Worm (Caenorhabditis elegans): ENCODE measurements around the gene C16A11.10.

The C16A11.10 gene

DNA sequence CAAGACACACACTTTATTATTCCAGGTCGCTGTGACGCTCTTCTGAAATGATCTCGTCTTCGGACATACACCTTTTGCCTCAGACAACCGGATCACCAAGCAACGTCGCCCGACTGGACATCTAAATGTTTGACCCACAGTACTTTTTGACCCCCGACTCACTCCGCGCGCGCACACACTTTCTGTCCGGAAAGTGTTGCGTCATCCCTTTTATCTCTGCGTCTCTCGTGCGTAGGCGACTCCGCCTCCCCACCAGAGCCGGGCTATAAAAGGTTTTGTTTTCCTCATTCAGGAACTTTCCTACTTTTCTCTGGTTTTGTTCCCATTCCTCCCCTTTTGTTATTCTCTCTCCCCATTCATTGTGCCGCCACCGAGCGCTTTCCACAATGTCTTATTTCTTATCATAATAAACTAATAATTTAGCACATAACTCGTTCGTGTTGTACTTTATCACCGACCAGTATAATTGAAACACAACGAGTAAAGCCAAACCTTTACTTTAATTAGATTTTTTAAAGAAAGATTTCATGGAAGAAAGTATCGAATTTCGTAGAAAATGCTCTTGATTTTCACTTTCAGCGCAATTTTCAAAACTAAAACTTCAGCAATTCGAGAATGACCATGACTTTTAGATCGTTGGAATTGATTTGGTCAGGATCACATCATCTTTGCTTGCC lies 22.0 kb upstream of the C16A11.10 start, which contains the start of gene F31D5.6 (continued):
- TF ChIP-seq hmg-1.2 (GFP tag; IDR thresholded peaks at IDR 0.05) = 0 out of 2 replicates have a peak, but pooled peaks have one; percentile 12

DNA sequence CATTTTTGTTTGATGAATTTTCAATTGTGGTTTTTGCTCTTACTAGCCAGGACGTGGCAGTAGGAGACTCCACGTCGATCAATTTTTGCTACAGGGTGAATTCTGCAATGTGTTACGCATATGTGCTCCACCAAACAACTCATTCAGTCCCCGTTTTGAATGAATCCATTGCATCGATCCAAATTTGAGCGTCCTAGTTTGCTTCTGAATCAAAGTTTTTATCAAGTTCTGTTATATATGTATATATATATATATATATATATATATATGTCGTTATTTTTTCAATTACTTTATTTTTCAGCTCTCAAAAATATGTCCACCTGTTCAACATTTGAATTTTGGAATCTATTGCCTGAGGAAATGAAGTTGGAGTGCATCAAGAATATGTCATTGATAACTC lies 20.1 kb upstream of the C16A11.10 start, which contains the start of gene F31D5.7:
TSS of gene F31D5.7 (plus strand) at position 301 of the 400 bp plus-strand sequence.
- no peak for TF ChIP-seq dox-1 (GFP tag; IDR thresholded peaks at IDR 0.05)
- no peak for TF ChIP-seq nhr-80 (tag; optimal IDR thresholded peaks at IDR 0.05)
- no peak for TF ChIP-seq ztf-25 (GFP tag; IDR thresholded peaks at IDR 0.05)
- no peak for TF ChIP-seq sptf-2 (GFP tag; optimal IDR thresholded peaks at IDR 0.05)
- TF ChIP-seq ztf-18 (tag; optimal IDR thresholded peaks at IDR 0.05) = no peak
- TF ChIP-seq nhr-179 (tag; optimal IDR thresholded peaks at IDR 0.05) = no peak
- no peak for TF ChIP-seq hmg-1.2 (GFP tag; IDR thresholded peaks at IDR 0.05)
- TF ChIP-seq F57A8.1 (GFP tag; optimal IDR thresholded peaks at IDR 0.05) = no peak
- TF ChIP-seq ceh-91 (GFP tag; IDR thresholded peaks at IDR 0.05) = no peak
- TF ChIP-seq egl-18 (GFP tag; IDR thresholded peaks at IDR 0.05) = no peak
- no peak for TF ChIP-seq attf-3 (GFP tag; conservative IDR thresholded peaks at IDR 0.05)
- TF ChIP-seq F39B2.1 (GFP tag; IDR thresholded peaks at IDR 0.05) = no peak
- TF ChIP-seq Y79H2A.3 (GFP tag; conservative IDR thresholded peaks at IDR 0.05) = no peak
- no peak for TF ChIP-seq athp-1 (tag; optimal IDR thresholded peaks at IDR 0.05)
- no peak for TF ChIP-seq aptf-2 (GFP tag; conservative IDR thresholded peaks at IDR 0.05)
- TF ChIP-seq sdz-38 (tag; optimal IDR thresholded peaks at IDR 0.05) = no peak
- TF ChIP-seq bed-1 (GFP tag; IDR thresholded peaks at IDR 0.05) = no peak

DNA sequence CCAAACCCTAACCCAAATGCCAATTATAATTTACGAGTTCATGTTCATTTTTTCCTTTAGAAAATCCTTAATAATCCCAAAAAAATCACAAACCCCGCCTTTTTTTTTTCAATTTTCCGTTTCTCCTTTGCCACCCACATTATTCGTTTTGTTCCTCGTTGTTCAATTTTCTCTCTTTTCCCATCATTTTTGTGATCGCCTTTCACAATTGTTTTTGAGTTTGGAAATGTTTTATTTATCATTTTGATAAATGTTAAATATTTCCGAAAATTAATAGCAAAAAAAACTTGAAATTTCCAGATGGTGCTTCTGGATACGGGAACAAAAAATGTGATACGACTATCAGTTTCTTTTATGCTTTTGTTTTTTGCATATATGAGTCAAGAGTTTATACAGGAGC lies 15.9 kb upstream of the C16A11.10 start, which contains the start of gene F31D5.2:
TSS of gene F31D5.2 (plus strand) at position 301 of the 400 bp plus-strand sequence.
- TF ChIP-seq dox-1 (GFP tag; IDR thresholded peaks at IDR 0.05) (no peak), Y95B8A.8 (GFP tag; IDR thresholded peaks at IDR 0.05) (no peak), attf-6 (GFP tag; IDR thresholded peaks at IDR 0.05) (no peak), B0336.3 (GFP tag; IDR thresholded peaks at IDR 0.05) (no peak)

DNA sequence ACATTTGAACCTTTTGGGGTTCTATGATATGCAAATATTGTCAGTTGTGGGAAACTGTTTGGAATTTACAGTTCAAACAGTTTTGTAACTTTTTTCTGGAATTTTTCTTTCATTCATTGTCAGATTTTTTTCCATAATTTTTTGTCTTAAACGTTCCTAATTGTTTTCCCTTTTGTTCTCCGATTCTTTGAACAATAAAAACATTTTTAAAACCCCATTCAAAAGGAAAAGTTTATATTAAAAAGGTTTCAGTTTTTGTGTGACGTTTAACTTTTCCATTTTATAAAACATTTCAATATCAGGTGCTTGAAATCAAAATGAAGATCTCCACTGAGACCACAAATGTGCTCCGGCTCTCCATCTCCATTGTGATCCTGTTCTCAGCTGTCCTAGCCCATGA lies 12.1 kb upstream of the C16A11.10 start, which contains the start of gene F31D5.1:
TSS of gene F31D5.1 (plus strand) at position 301 of the 400 bp plus-strand sequence.
- TF ChIP-seq ama-1 (optimal IDR thresholded peaks at IDR 0.05) = no peak
- TF ChIP-seq ama-1 (GFP tag; optimal IDR thresholded peaks at IDR 0.05) = no peak
- TF ChIP-seq snpc-1.1 (tag; optimal IDR thresholded peaks at IDR 0.05; ENCODE audit: insufficient read depth) = no peak
- TF ChIP-seq repo-1 (tag; optimal IDR thresholded peaks at IDR 0.05) = no peak
- TF ChIP-seq let-526 (GFP tag; IDR thresholded peaks at IDR 0.05) = no peak
- TF ChIP-seq aptf-3 (GFP tag; IDR thresholded peaks at IDR 0.05) = no peak
- no peak for TF ChIP-seq lsl-1 (GFP tag; optimal IDR thresholded peaks at IDR 0.05)
- TF ChIP-seq ztf-26 (tag; optimal IDR thresholded peaks at IDR 0.05) = no peak
- TF ChIP-seq let-607 (tag; optimal IDR thresholded peaks at IDR 0.05) = no peak
- TF ChIP-seq ceh-58 (GFP tag; IDR thresholded peaks at IDR 0.05) = no peak
- TF ChIP-seq unc-130 (GFP tag; optimal IDR thresholded peaks at IDR 0.05) = no peak
- TF ChIP-seq F22D6.2 (tag; optimal IDR thresholded peaks at IDR 0.05) = no peak
- TF ChIP-seq lir-1 (GFP tag; conservative IDR thresholded peaks at IDR 0.05) = no peak
- no peak for TF ChIP-seq sea-2 (GFP tag; IDR thresholded peaks at IDR 0.05)
- TF ChIP-seq ztf-28 (GFP tag; IDR thresholded peaks at IDR 0.05) = no peak
- no peak for TF ChIP-seq ets-4 (GFP tag; optimal IDR thresholded peaks at IDR 0.05)
- no peak for TF ChIP-seq ceh-91 (GFP tag; IDR thresholded peaks at IDR 0.05)
- TF ChIP-seq somi-1 (GFP tag; optimal IDR thresholded peaks at IDR 0.05) = no peak
